Fruit fly (Drosophila melanogaster): ENCODE measurements around the gene mRpS21.

- TF ChIP-seq gl (tag; optimal IDR thresholded peaks at IDR 0.05), result no peak
- no peak for TF ChIP-seq CG8301 (tag; optimal IDR thresholded peaks at IDR 0.05)
- TF ChIP-seq Pif1B (GFP tag; optimal IDR thresholded peaks at IDR 0.05), result no peak
- no peak for TF ChIP-seq CG34367 (tag; optimal IDR thresholded peaks at IDR 0.05)
- TF ChIP-seq D1 (tag; optimal IDR thresholded peaks at IDR 0.05), result no peak
- TF ChIP-seq CG9948 (tag; optimal IDR thresholded peaks at IDR 0.05), result no peak
- no peak for TF ChIP-seq EcR (GFP tag; optimal IDR thresholded peaks at IDR 0.05)
- no peak for TF ChIP-seq Pif1A (GFP tag; optimal IDR thresholded peaks at IDR 0.05)
- peak; percentile 18; the same call in 1 of the 2 replicates for TF ChIP-seq CG32121 (GFP tag; IDR thresholded peaks at IDR 0.05)
- no peak for TF ChIP-seq CG13204 (GFP tag; optimal IDR thresholded peaks at IDR 0.05)
- TF ChIP-seq CG14655 (GFP tag; optimal IDR thresholded peaks at IDR 0.05), result no peak
- no peak for TF ChIP-seq CG8159 (tag; optimal IDR thresholded peaks at IDR 0.05)
Measured at dm6 chr3R:13412704-13413103, 31.1 kb upstream of the mRpS21 start.
